Worm (Caenorhabditis elegans) whole organism, mixed stage, embryonic: ENCODE measurements around the gene Y38H6C.15.

ENCODE experiments used
- nhr-28 ChIP-seq: fragments of 150-350 bp; optimal IDR thresholded peaks from 2 replicates; lab custom pipeline; 2014; ENCODE audit warnings: missing biosample characterization, missing genetic modification characterization
- nhr-76 ChIP-seq: sonication (generic microtip); optimal IDR thresholded peaks from 2 replicates; lab custom pipeline; 2017; ENCODE audit warnings: missing biosample characterization, missing genetic modification characterization
- sptf-1 ChIP-seq: sonication (generic microtip); optimal IDR thresholded peaks from 2 replicates; lab custom pipeline; 2017; ENCODE audit warnings: mild to moderate bottlenecking, missing genetic modification characterization, moderate library complexity, missing compliant biosample characterization
- unc-62 ChIP-seq: fragments of 150-350 bp; optimal IDR thresholded peaks from 2 replicates; lab custom pipeline; 2014; ENCODE audit warnings: missing biosample characterization, missing genetic modification reagents, missing genetic modification characterization

DNA sequence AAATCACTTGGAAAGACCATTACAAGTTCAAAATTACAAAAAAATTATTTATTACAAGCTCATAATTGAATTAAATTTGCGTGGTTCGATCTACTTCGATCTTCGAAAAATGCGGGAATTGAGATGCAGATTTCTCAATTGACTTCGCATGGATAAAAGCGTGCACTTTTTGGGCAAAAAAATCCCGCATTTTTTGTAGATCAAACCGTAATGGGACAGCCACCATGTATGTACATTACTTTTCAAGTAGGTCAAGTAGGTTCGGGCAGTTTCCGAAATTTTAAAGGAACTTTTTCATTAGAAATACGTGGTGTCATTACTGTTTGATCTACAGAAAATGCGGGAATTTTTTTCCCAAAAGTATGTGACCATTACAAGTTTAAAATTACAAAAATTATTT is 38.6 kb downstream of the Y38H6C.15 start:
- no peak for TF ChIP-seq unc-62
- TF ChIP-seq nhr-28 = no peak
- no peak for TF ChIP-seq sptf-1
- TF ChIP-seq nhr-76 (tag; lab: Kevin White, UChicago) = no peak
